Worm (Caenorhabditis elegans): ENCODE data around the gene F52H3.11.

F52H3.11 gene

DNA sequence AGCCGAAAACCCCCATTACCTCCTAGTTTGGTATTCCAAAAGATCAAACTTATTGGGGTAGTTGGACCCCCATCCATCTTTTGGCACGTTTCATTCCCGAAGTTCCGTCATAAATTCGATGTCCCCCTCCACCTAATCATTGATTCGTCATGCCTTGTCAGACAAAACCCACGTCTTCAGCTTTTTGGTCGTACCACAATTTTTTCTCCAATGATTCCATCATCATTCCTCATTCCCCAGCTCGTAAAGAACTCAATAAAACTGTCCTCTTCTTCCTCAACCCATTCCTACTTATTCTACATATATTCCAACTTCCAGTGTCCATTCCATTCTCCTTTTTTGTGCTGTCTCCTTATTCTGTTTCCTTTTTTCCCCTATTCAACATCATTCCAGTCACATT, 3.6 kb upstream of the F52H3.11 start, which contains the start of gene flp-4:
flp-4 (plus strand) TSS at position 301 of the 400 bp plus-strand sequence.
- no peak for TF ChIP-seq peb-1 (tag; optimal IDR thresholded peaks at IDR 0.05)
- TF ChIP-seq lsy-2 (tag; optimal IDR thresholded peaks at IDR 0.05): no peak
- no peak for TF ChIP-seq mdl-1 (tag; optimal IDR thresholded peaks at IDR 0.05)
- TF ChIP-seq ztf-4 (tag; optimal IDR thresholded peaks at IDR 0.05): no peak
- TF ChIP-seq unc-39 (tag; optimal IDR thresholded peaks at IDR 0.05): no peak
- TF ChIP-seq C34F6.9 (tag; optimal IDR thresholded peaks at IDR 0.05): no peak
- no peak for TF ChIP-seq lin-13 (GFP tag; optimal IDR thresholded peaks at IDR 0.05)
- TF ChIP-seq unc-55 (GFP tag; optimal IDR thresholded peaks at IDR 0.05): no peak
- TF ChIP-seq egl-27 (tag; optimal IDR thresholded peaks at IDR 0.05): no peak
- no peak for TF ChIP-seq blmp-1 (tag; optimal IDR thresholded peaks at IDR 0.05; ENCODE audit: insufficient read depth)
- TF ChIP-seq nhr-129 (tag; optimal IDR thresholded peaks at IDR 0.05): no peak
- no peak for TF ChIP-seq nhr-237 (tag; optimal IDR thresholded peaks at IDR 0.05)
- TF ChIP-seq lin-11 (tag; optimal IDR thresholded peaks at IDR 0.05): no peak
- no peak for TF ChIP-seq nhr-23 (tag; optimal IDR thresholded peaks at IDR 0.05)
- TF ChIP-seq elt-3 (tag; optimal IDR thresholded peaks at IDR 0.05): no peak
- no peak for TF ChIP-seq nhr-10 (tag; optimal IDR thresholded peaks at IDR 0.05)
- TF ChIP-seq ama-1 (optimal IDR thresholded peaks at IDR 0.05): no peak
- TF ChIP-seq nhr-21 (tag; optimal IDR thresholded peaks at IDR 0.05): no peak

DNA sequence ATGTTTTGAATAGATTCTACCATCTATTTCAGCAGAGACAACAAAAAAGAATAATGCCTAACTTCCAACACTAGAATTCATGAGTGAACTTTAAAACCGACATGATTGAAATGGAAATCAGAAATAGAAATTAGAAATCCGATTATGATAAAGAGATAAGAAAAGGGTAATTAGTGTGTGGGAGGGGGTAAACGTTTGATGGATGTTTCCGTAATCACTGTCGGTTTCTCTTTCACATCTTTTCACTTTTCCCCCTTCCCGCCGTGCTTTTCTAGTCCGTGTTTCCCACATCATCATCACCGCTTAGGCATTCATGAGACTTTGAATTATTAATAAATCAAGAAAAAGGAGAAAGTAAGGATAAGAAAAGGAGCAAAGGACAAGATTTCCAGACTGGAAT, 707 bp upstream of the F52H3.11 start:
- TF ChIP-seq nhr-129 (tag; optimal IDR thresholded peaks at IDR 0.05) (no peak), ztf-1 (GFP tag; conservative IDR thresholded peaks at IDR 0.05) (no peak), ztf-11 (tag; optimal IDR thresholded peaks at IDR 0.05) (no peak), nhr-6 (tag; optimal IDR thresholded peaks at IDR 0.05) (no peak), mab-5 (tag; optimal IDR thresholded peaks at IDR 0.05) (no peak), dmd-4 (tag; optimal IDR thresholded peaks at IDR 0.05) (no peak), C34F6.9 (tag; optimal IDR thresholded peaks at IDR 0.05) (no peak), snpc-4 (tag; optimal IDR thresholded peaks at IDR 0.05) (no peak), nhr-25 (tag; optimal IDR thresholded peaks at IDR 0.05) (no peak), egl-27 (tag; optimal IDR thresholded peaks at IDR 0.05) (no peak), ztf-4 (tag; optimal IDR thresholded peaks at IDR 0.05) (no peak), sma-9 (GFP tag; optimal IDR thresholded peaks at IDR 0.05) (no peak), sma-9 (tag; optimal IDR thresholded peaks at IDR 0.05) (no peak), aly-2 (tag; optimal IDR thresholded peaks at IDR 0.05) (no peak), nhr-237 (tag; optimal IDR thresholded peaks at IDR 0.05) (no peak), blmp-1 (tag; optimal IDR thresholded peaks at IDR 0.05; ENCODE audit: insufficient read depth) (no peak), elt-1 (tag; optimal IDR thresholded peaks at IDR 0.05) (no peak), sem-4 (tag; optimal IDR thresholded peaks at IDR 0.05) (no peak), Y55F3AM.14 (GFP tag; optimal IDR thresholded peaks at IDR 0.05) (no peak)

DNA sequence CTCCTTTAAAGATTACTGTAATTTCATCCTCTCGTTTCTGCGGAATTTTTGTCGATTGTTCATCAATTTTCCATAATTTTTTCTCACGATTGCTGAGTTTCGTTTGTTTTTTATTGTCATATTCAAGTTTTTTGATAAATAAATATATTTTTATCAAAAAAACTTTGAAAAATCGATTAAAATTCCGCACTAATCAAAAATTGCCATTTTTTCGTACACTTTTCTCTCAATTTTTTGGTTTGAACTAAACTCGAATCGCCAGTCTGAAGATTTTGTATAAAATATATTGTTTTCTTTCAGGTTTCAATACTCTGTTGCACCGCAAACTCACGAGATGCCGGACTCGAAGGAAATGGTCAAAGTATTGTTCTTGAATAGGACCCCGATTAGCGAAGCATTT, 4.1 kb downstream of the F52H3.11 start, which contains the start of gene ogr-2:
ogr-2 (plus strand) TSS at position 301 of the 400 bp plus-strand sequence.
- TF ChIP-seq sem-4 (tag; optimal IDR thresholded peaks at IDR 0.05) (no peak), ztf-11 (tag; optimal IDR thresholded peaks at IDR 0.05) (no peak), alr-1 (tag; optimal IDR thresholded peaks at IDR 0.05) (no peak), blmp-1 (tag; optimal IDR thresholded peaks at IDR 0.05; ENCODE audit: insufficient read depth) (no peak), R02D3.7 (tag; optimal IDR thresholded peaks at IDR 0.05) (no peak)

DNA sequence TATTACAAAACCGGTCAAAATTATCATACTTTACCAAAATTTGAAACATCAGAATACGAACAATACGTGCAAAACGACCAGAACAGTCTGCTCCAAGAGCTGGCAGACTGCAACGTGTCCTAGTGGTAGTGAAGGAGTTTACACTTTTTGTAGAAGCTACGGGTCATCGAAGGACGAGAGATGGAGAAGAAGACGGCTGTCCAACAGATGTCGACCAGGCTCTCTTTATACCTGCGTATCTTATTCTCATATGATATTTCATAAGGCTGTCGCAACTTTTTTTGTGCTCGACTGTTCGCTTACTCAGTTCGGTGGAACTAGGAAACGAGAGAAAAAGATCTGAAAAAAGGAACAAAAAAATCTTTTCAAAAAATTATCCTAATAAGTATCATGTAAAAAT, 5.2 kb downstream of the F52H3.11 start, which contains the start of gene let-268:
let-268 (minus strand) TSS at position 182 of the 400 bp plus-strand sequence.
- no peak for TF ChIP-seq ceh-16 (tag; optimal IDR thresholded peaks at IDR 0.05)
- TF ChIP-seq lin-13 (GFP tag; optimal IDR thresholded peaks at IDR 0.05): no peak
- no peak for TF ChIP-seq nhr-6 (tag; optimal IDR thresholded peaks at IDR 0.05)
- no peak for TF ChIP-seq crh-2 (tag; optimal IDR thresholded peaks at IDR 0.05)
- no peak for TF ChIP-seq sem-4 (tag; optimal IDR thresholded peaks at IDR 0.05)
- TF ChIP-seq mdl-1 (tag; optimal IDR thresholded peaks at IDR 0.05): no peak
- no peak for TF ChIP-seq ceh-82 (tag; optimal IDR thresholded peaks at IDR 0.05)
- no peak for TF ChIP-seq lin-11 (tag; optimal IDR thresholded peaks at IDR 0.05)
- no peak for TF ChIP-seq F13H6.1 (tag; optimal IDR thresholded peaks at IDR 0.05)
- no peak for TF ChIP-seq nhr-25 (tag; optimal IDR thresholded peaks at IDR 0.05)
- no peak for TF ChIP-seq elt-1 (tag; optimal IDR thresholded peaks at IDR 0.05)
- no peak for TF ChIP-seq zag-1 (tag; optimal IDR thresholded peaks at IDR 0.05)

Data from whole organism, L2 larva.